Fruit fly (Drosophila melanogaster) whole organism, pupa: Measurements from ENCODE around the gene vsg.

Experiments
- CG10348 ChIP-seq: fragments of 200-800 bp; sonication (Bioruptor generic); IDR thresholded peaks from 2 replicates; pipeline ENCODE4 v1.3.6; 2022; ENCODE audit warnings: missing biosample characterization, missing genetic modification characterization
- CG12605 ChIP-seq: fragments of 200-800 bp; sonication (Bioruptor generic); IDR thresholded peaks from 2 replicates; pipeline ENCODE4 v1.3.6; 2022; ENCODE audit warnings: missing biosample characterization, missing genetic modification characterization
- CG13204 ChIP-seq: fragments of 200-800 bp; sonication (Bioruptor generic); optimal IDR thresholded peaks from 2 replicates; lab custom pipeline; 2018; ENCODE audit warnings: missing biosample characterization, mild to moderate bottlenecking, missing genetic modification characterization, moderate library complexity
- CG14655 ChIP-seq: fragments of 200-800 bp; sonication (Bioruptor generic); optimal IDR thresholded peaks from 3 replicates; lab custom pipeline; 2017; ENCODE audit warnings: mild to moderate bottlenecking, missing biosample characterization, missing genetic modification reagents, missing genetic modification characterization
- CG15710 ChIP-seq: fragments of 200-800 bp; sonication (Bioruptor generic); optimal IDR thresholded peaks from 2 replicates; lab custom pipeline; 2018; ENCODE audit warnings: missing biosample characterization, mild to moderate bottlenecking, missing genetic modification characterization, moderate library complexity
- CG17806 ChIP-seq: fragments of 200-800 bp; sonication (Bioruptor generic); optimal IDR thresholded peaks from 2 replicates; lab custom pipeline; 2018; ENCODE audit warnings: missing biosample characterization, mild to moderate bottlenecking, missing genetic modification characterization, moderate library complexity
- CG32121 ChIP-seq: fragments of 200-800 bp; sonication (Bioruptor generic); IDR thresholded peaks from 2 replicates; pipeline ENCODE4 v1.3.6; 2022; ENCODE audit warnings: missing biosample characterization, missing genetic modification characterization
- CG34367 ChIP-seq: fragments of 200-800 bp; sonication (Bioruptor generic); optimal IDR thresholded peaks from 2 replicates; lab custom pipeline; 2018; ENCODE audit warnings: missing biosample characterization, mild to moderate bottlenecking, missing genetic modification characterization
- CG4496 ChIP-seq: fragments of 200-800 bp; sonication (Bioruptor generic); IDR thresholded peaks from 3 replicates; pipeline ENCODE4 v1.3.6; 2022; ENCODE audit warnings: missing biosample characterization, missing genetic modification characterization
- CG8159 ChIP-seq: fragments of 200-800 bp; sonication (Bioruptor generic); optimal IDR thresholded peaks from 3 replicates; lab custom pipeline; 2018; ENCODE audit warnings: missing biosample characterization, mild to moderate bottlenecking, missing genetic modification characterization, moderate library complexity
- CG8301 ChIP-seq: fragments of 200-800 bp; sonication (Bioruptor generic); optimal IDR thresholded peaks from 2 replicates; lab custom pipeline; 2018; ENCODE audit warnings: missing biosample characterization, mild to moderate bottlenecking, missing genetic modification characterization
- CG9948 ChIP-seq: fragments of 200-800 bp; sonication (Bioruptor generic); optimal IDR thresholded peaks from 2 replicates; lab custom pipeline; 2018; ENCODE audit warnings: missing biosample characterization, mild to moderate bottlenecking, missing genetic modification characterization, moderate library complexity
- D1 ChIP-seq: fragments of 200-800 bp; sonication (Bioruptor generic); optimal IDR thresholded peaks from 2 replicates; lab custom pipeline; 2018; ENCODE audit warnings: missing biosample characterization, mild to moderate bottlenecking, missing genetic modification characterization, moderate library complexity
- EcR ChIP-seq: fragments of 200-800 bp; sonication (Bioruptor generic); optimal IDR thresholded peaks from 3 replicates; lab custom pipeline; 2019; ENCODE audit warnings: missing biosample characterization, missing genetic modification characterization, mild to moderate bottlenecking, moderate library complexity, missing genetic modification reagents
- Ets98B ChIP-seq: fragments of 200-800 bp; sonication (Bioruptor generic); IDR thresholded peaks from 2 replicates; pipeline ENCODE4 v1.3.6; 2022; ENCODE audit warnings: missing biosample characterization, missing genetic modification characterization
- Pif1A ChIP-seq: fragments of 200-800 bp; sonication (Bioruptor generic); optimal IDR thresholded peaks from 3 replicates; lab custom pipeline; 2016; ENCODE audit warnings: missing biosample characterization, missing genetic modification characterization
- Pif1B ChIP-seq: fragments of 200-800 bp; sonication (Bioruptor generic); optimal IDR thresholded peaks from 3 replicates; lab custom pipeline; 2016; ENCODE audit warnings: missing biosample characterization, missing genetic modification characterization
- Snoo ChIP-seq: fragments of 200-800 bp; sonication (Bioruptor generic); optimal IDR thresholded peaks from 3 replicates; lab custom pipeline; 2017; ENCODE audit warnings: missing biosample characterization, mild to moderate bottlenecking, missing genetic modification characterization, inconsistent platforms
- fd96Ca ChIP-seq: fragments of 200-800 bp; sonication (Bioruptor generic); IDR thresholded peaks from 3 replicates; pipeline ENCODE4 v1.3.6; 2022; ENCODE audit warnings: missing biosample characterization, missing genetic modification characterization
- gl ChIP-seq: fragments of 200-800 bp; sonication (Bioruptor generic); optimal IDR thresholded peaks from 2 replicates; lab custom pipeline; 2018; ENCODE audit warnings: missing biosample characterization, mild to moderate bottlenecking, missing genetic modification characterization
- rn ChIP-seq: fragments of 200-800 bp; sonication (Bioruptor generic); IDR thresholded peaks from 2 replicates; pipeline ENCODE4 v1.3.6; 2022; ENCODE audit warnings: missing biosample characterization, missing genetic modification characterization

Gene vsg

DNA sequence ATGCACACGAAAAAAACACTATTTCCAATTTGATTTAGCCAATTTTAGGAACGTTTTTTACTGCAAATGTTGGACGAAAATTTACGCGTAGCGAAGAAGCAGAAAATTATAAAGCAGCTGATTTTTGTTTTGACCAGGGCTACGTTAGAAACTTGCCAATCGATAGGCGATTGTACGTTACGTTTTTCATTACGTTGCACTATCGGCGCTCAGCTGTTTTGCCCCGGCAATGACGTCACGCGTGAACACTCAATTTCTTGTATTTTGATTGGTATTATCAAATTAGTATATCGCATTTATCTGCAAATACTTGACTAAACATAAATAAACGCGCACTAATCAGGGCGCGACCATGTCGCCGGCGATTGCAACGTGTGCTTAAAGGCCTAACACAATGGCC, 35.1 kb upstream of the vsg start, which contains the start of the genes fry and CG16717:
TSS of gene fry (minus strand) at position 110 of the 400 bp plus-strand sequence.
TSS of gene CG16717 (plus strand) at position 208 of the 400 bp plus-strand sequence.
- no peak for TF ChIP-seq rn (GFP tag; lab: Robert Waterston, UW)
- TF ChIP-seq, all 21 proteins: peak for 0

DNA sequence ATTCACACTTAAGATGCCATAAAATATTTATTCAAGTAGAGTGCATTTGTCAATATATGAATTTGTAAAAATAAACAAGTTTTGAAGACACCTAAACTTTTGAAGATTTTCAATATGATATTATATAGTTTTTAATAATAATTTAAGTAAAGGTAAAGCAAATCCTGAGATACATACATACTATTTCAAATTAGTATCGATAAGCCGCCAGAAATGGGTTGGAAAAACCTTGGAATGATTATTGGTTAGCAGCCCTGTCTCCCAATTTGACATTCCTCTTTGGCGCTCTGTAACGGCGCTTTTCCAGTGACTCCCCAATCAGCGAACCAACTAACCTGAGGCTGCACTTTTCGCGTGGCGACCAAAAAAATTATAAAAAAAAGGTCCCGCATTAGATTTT, 33.2 kb upstream of the vsg start, which contains the start of gene alphaTub67C:
TSS of gene alphaTub67C (plus strand) at position 301 of the 400 bp plus-strand sequence.
- TF ChIP-seq CG32121 (GFP tag; lab: Robert Waterston, UW) (no peak), Pif1A (GFP tag; lab: Kevin White, UChicago) (no peak), CG12605 (no peak), CG8159 (tag; lab: Kevin White, UChicago) (no peak), CG4496 (GFP tag; lab: Robert Waterston, UW) (no peak), CG8301 (no peak), gl (no peak)
- TF ChIP-seq, all 21 proteins: peak for 0

DNA sequence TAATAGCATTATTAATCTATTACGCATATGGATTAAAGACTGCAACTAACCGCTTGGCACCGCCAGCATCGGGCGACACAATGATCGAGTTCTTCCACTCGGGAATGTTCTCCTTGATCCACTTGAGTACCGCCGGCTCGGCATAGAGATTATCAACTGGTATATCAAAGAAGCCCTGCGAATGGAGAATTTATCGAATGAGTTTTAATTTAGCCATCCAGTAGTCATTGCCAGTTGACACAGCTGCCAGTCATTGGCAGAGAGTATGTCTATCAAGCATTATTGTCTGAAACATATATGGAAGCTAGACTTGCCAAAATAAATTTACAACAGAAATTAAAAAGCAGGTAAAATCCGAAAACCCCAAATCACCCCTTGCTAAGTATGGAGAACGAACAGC, 29.3 kb upstream of the vsg start, which contains the start of gene CG16719:
TSS of gene CG16719 (plus strand) at position 301 of the 400 bp plus-strand sequence.
- TF ChIP-seq CG32121 (GFP tag; lab: Robert Waterston, UW) (no peak), CG13204 (GFP tag; lab: Kevin White, UChicago) (no peak), CG12605 (no peak), CG15710 (tag; lab: Kevin White, UChicago) (no peak), Pif1A (GFP tag; lab: Kevin White, UChicago) (no peak), CG8301 (no peak), EcR (no peak), gl (no peak), CG17806 (tag; lab: Kevin White, UChicago) (no peak), CG9948 (tag; lab: Kevin White, UChicago) (no peak), CG10348 (GFP tag; lab: Robert Waterston, UW) (no peak), fd96Ca (GFP tag; lab: Robert Waterston, UW) (no peak), Ets98B (GFP tag; lab: Robert Waterston, UW) (no peak), CG8159 (tag; lab: Kevin White, UChicago) (no peak)

DNA sequence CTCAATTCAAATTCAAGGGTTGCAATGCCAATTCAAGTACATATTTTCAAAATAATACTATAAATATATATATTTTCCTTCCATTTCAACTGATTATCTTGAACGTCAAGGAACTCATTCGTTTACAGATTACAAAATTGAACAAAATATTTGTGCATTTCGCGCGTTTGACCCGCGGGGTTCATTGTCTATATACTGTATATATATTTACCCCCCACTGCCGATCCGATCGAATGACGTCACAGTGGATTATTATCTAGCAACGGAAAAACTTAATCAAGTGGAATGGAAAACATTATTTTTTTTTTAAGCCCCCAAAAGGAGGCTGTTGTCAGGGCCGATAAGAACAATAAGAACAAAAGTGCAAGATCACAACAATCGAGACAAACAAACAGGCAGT, 26.6 kb upstream of the vsg start:
- no peak for TF ChIP-seq CG13204 (GFP tag; lab: Kevin White, UChicago)
- no peak for TF ChIP-seq Pif1A (GFP tag; lab: Kevin White, UChicago)
- TF ChIP-seq CG15710 (tag; lab: Kevin White, UChicago): no peak
- no peak for TF ChIP-seq Snoo (tag; lab: Kevin White, UChicago)
- no peak for TF ChIP-seq CG10348 (GFP tag; lab: Robert Waterston, UW)
- no peak for TF ChIP-seq CG14655

DNA sequence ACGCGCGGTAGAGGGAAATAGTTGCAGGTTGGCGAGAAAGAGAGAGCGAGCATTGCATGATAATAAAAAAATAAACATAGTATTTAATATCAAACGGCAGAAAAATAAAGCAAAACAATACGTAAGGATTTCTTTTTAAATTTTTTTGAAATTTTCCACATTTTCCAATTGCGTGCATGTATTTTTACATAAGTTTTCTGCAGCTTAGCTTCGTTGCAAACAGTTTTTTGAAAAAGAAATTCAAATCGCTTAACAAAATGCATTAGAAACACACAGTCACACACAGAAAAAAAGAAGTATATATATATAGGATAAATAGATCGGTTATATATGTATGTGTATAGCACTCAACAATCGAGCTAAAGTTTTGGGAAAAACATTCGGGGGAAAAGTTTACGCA, 25.4 kb upstream of the vsg start:
- TF ChIP-seq CG8301 (no peak), CG12605 (no peak), CG14655 (no peak), CG8159 (tag; lab: Kevin White, UChicago) (no peak), fd96Ca (GFP tag; lab: Robert Waterston, UW) (no peak), rn (GFP tag; lab: Robert Waterston, UW) (no peak), CG4496 (GFP tag; lab: Robert Waterston, UW) (no peak), CG13204 (GFP tag; lab: Kevin White, UChicago) (no peak), gl (no peak), CG10348 (GFP tag; lab: Robert Waterston, UW) (no peak), CG34367 (no peak), CG17806 (tag; lab: Kevin White, UChicago) (no peak), Pif1A (GFP tag; lab: Kevin White, UChicago) (no peak), CG32121 (GFP tag; lab: Robert Waterston, UW) (no peak)
- TF ChIP-seq, all 21 proteins: peak for 0

DNA sequence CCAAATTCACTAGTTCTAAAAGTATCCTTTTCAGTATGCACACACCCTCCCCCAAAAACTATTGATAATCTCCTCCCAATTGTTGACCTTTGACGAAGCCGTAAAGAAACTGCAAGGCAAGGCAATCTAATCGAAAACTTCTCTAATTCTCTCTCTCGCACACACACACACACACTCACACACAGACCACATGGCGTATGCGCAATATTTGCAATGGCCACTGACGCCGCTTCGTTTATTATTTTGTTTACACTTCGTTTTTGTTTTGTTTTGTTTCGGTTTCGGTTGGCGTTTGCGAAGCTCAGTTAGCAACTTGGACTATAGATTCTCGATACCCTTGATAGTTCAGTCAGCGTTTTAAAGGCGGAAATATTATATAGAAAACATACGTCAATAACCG, 24.3 kb upstream of the vsg start:
- TF ChIP-seq CG8159 (tag; lab: Kevin White, UChicago): no peak
- TF ChIP-seq Pif1B (GFP tag; lab: Kevin White, UChicago): no peak
- no peak for TF ChIP-seq Pif1A (GFP tag; lab: Kevin White, UChicago)
- no peak for TF ChIP-seq CG15710 (tag; lab: Kevin White, UChicago)
- no peak for TF ChIP-seq CG4496 (GFP tag; lab: Robert Waterston, UW)
- TF ChIP-seq CG34367: no peak
- no peak for TF ChIP-seq Ets98B (GFP tag; lab: Robert Waterston, UW)
- no peak for TF ChIP-seq CG12605
- TF ChIP-seq CG32121 (GFP tag; lab: Robert Waterston, UW): no peak
- TF ChIP-seq EcR: no peak
- TF ChIP-seq fd96Ca (GFP tag; lab: Robert Waterston, UW): no peak
- TF ChIP-seq D1 (tag; lab: Kevin White, UChicago): no peak
- no peak for TF ChIP-seq CG13204 (GFP tag; lab: Kevin White, UChicago)
- no peak for TF ChIP-seq CG9948 (tag; lab: Kevin White, UChicago)
- TF ChIP-seq CG10348 (GFP tag; lab: Robert Waterston, UW): no peak

DNA sequence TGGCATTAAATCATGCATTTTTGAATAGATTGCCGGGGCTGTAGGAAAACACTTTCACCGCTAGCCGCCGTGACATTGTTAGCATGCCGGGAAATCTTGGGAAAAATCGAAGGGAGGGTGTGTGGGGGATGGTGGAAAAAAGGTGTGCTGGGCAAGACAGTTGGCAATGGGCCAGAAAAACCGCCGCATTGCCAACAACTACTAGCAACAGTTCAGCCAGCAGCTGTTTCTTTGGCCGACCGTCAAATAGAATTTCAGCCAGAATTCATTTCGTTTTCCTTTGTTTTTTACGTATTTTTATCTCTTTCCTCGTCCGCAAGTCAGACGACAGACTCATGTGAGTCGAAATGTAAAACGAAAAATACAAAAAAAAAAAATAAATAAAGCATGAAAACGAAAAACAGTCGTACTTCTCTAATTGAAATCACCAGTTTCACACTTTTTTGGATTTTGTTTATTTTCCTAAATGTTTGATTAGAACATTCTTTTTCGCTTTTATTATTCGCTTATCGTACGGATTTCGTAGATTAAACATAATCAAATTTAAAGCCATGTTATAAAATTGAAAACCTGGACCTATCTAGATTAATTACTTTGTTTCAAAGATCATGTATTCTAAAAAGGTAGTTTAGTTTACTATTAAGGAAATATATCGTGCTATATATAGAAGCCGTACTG, 23.2 kb upstream of the vsg start:
- TF ChIP-seq CG10348 (GFP tag; lab: Robert Waterston, UW) (no peak), Snoo (tag; lab: Kevin White, UChicago) (peak; percentile 9), CG32121 (GFP tag; lab: Robert Waterston, UW) (peak; percentile 91), CG9948 (tag; lab: Kevin White, UChicago) (no peak), CG14655 (peak; percentile 26), CG12605 (0 out of 2 replicates have a peak, but pooled peaks have one; percentile 22), CG8301 (peak; percentile 19), CG8159 (tag; lab: Kevin White, UChicago) (no peak), rn (GFP tag; lab: Robert Waterston, UW) (no peak), Pif1A (GFP tag; lab: Kevin White, UChicago) (no peak), gl (no peak), CG34367 (no peak), CG17806 (tag; lab: Kevin White, UChicago) (no peak), D1 (tag; lab: Kevin White, UChicago) (no peak), CG4496 (GFP tag; lab: Robert Waterston, UW) (peak; percentile 37; the same call in 1 of the 3 replicates)
